Fruit fly (Drosophila melanogaster): ENCODE measurements around the gene vari.
A peak's percentile ranks its signal among the peaks of the same experiment; 100 is the strongest.

vari gene

dm6 chr2L:20802204-20802603 lies 5.4 kb upstream of the vari start:
- peak; percentile 55 for TF ChIP-seq Sox102F (GFP tag; optimal IDR thresholded peaks at IDR 0.05)
- TF ChIP-seq CG6854 (GFP tag; optimal IDR thresholded peaks at IDR 0.05): no peak
- peak; percentile 20 for TF ChIP-seq fd85E (GFP tag; optimal IDR thresholded peaks at IDR 0.05)
- TF ChIP-seq CG10669 (GFP tag; optimal IDR thresholded peaks at IDR 0.05): peak; percentile 59
- TF ChIP-seq CG8119 (GFP tag; IDR thresholded peaks at IDR 0.05): peak; percentile 78
- peak; percentile 75 for TF ChIP-seq Hr4 (GFP tag; optimal IDR thresholded peaks at IDR 0.05)
- peak; percentile 61 for TF ChIP-seq Met (GFP tag; optimal IDR thresholded peaks at IDR 0.05)
- TF ChIP-seq acj6 (GFP tag; optimal IDR thresholded peaks at IDR 0.05): peak; percentile 55
- TF ChIP-seq Hr38 (GFP tag; optimal IDR thresholded peaks at IDR 0.05): no peak
- peak; percentile 53 for TF ChIP-seq CG31627 (GFP tag; optimal IDR thresholded peaks at IDR 0.05)
- TF ChIP-seq CG6808 (GFP tag; optimal IDR thresholded peaks at IDR 0.05): peak; percentile 38
- peak; percentile 83 for TF ChIP-seq cyc (GFP tag; optimal IDR thresholded peaks at IDR 0.05)
- peak; percentile 76 for TF ChIP-seq CG11902 (GFP tag; optimal IDR thresholded peaks at IDR 0.05)
- peak; percentile 55 for TF ChIP-seq CG11762 (GFP tag; optimal IDR thresholded peaks at IDR 0.05; ENCODE audit: insufficient read depth)
- peak; percentile 53 to 75 for TF ChIP-seq ss (GFP tag; optimal IDR thresholded peaks at IDR 0.05)
- TF ChIP-seq CG7368 (GFP tag; optimal IDR thresholded peaks at IDR 0.05): peak; percentile 71
- TF ChIP-seq CG34406 (GFP tag; optimal IDR thresholded peaks at IDR 0.05): peak; percentile 27
- peak; percentile 63 for TF ChIP-seq achi (GFP tag; optimal IDR thresholded peaks at IDR 0.05)
- TF ChIP-seq CG3919 (GFP tag; optimal IDR thresholded peaks at IDR 0.05): peak; percentile 79
- TF ChIP-seq Sox14 (GFP tag; optimal IDR thresholded peaks at IDR 0.05): peak; percentile 49
- TF ChIP-seq CG4318 (GFP tag; optimal IDR thresholded peaks at IDR 0.05): peak; percentile 31
- peak; percentile 74 for TF ChIP-seq CG6276 (GFP tag; optimal IDR thresholded peaks at IDR 0.05)
- peak; percentile 54 for TF ChIP-seq net (GFP tag; optimal IDR thresholded peaks at IDR 0.05)
- peak; percentile 53 for TF ChIP-seq Hr39 (GFP tag; optimal IDR thresholded peaks at IDR 0.05)
- peak; percentile 37 for TF ChIP-seq spab (GFP tag; optimal IDR thresholded peaks at IDR 0.05)
- TF ChIP-seq fkh (GFP tag; optimal IDR thresholded peaks at IDR 0.05): no peak
- TF ChIP-seq eg (GFP tag; IDR thresholded peaks at IDR 0.05): peak; percentile 88
- peak; percentile 37 for TF ChIP-seq CG1621 (tag; optimal IDR thresholded peaks at IDR 0.05)
- no peak for TF ChIP-seq Ets21C (GFP tag; optimal IDR thresholded peaks at IDR 0.05)
- TF ChIP-seq CG10631 (GFP tag; optimal IDR thresholded peaks at IDR 0.05): peak; percentile 40
- peak; percentile 42 for TF ChIP-seq Sox15 (GFP tag; optimal IDR thresholded peaks at IDR 0.05)
- peak; percentile 46 for TF ChIP-seq CG3032 (tag; optimal IDR thresholded peaks at IDR 0.05)
- peak; percentile 30 for TF ChIP-seq CG8632 (GFP tag; optimal IDR thresholded peaks at IDR 0.05)
- peak; percentile 53 for TF ChIP-seq lz (GFP tag; optimal IDR thresholded peaks at IDR 0.05)
- TF ChIP-seq CG6163 (GFP tag; IDR thresholded peaks at IDR 0.05): peak; percentile 91
- no peak for TF ChIP-seq CG16779 (tag; optimal IDR thresholded peaks at IDR 0.05)
- peak; percentile 81 for TF ChIP-seq Gug (GFP tag; IDR thresholded peaks at IDR 0.05)
- peak; percentile 45 for TF ChIP-seq Lpt (GFP tag; optimal IDR thresholded peaks at IDR 0.05)
- TF ChIP-seq svp (GFP tag): peak; percentile 91
- peak; percentile 1 for TF ChIP-seq fd59A (GFP tag; optimal IDR thresholded peaks at IDR 0.05)
- TF ChIP-seq esn (GFP tag; optimal IDR thresholded peaks at IDR 0.05): peak; percentile 61
- peak; percentile 64 for TF ChIP-seq dsx (GFP tag; optimal IDR thresholded peaks at IDR 0.05; ENCODE audit: poor library complexity, severe bottlenecking)
- peak; percentile 77 for TF ChIP-seq topi (GFP tag; optimal IDR thresholded peaks at IDR 0.05)
- peak; percentile 67 for TF ChIP-seq pdm3 (GFP tag; optimal IDR thresholded peaks at IDR 0.05)
- TF ChIP-seq Smox (GFP tag; optimal IDR thresholded peaks at IDR 0.05): peak; percentile 12
- peak; percentile 2 for TF ChIP-seq Eip75B (GFP tag; optimal IDR thresholded peaks at IDR 0.05)
- TF ChIP-seq CG15336 (GFP tag; IDR thresholded peaks at IDR 0.05): peak; percentile 74
- TF ChIP-seq Ets96B (tag; optimal IDR thresholded peaks at IDR 0.05): peak; percentile 78
- TF ChIP-seq CG9139 (GFP tag; optimal IDR thresholded peaks at IDR 0.05): peak; percentile 58
- no peak for TF ChIP-seq Eip93F (GFP tag; optimal IDR thresholded peaks at IDR 0.05)
- TF ChIP-seq CG11294 (GFP tag; IDR thresholded peaks at IDR 0.05): peak; percentile 61
- TF ChIP-seq Eip78C (GFP tag): peak; percentile 89
